Worm (Caenorhabditis elegans) whole organism, early embryonic: ENCODE data around the gene F58B4.3.

Source experiments
- B0310.2 ChIP-seq: sonication (generic microtip); optimal IDR thresholded peaks from 2 replicates; lab custom pipeline; 2016; ENCODE audit warnings: mild to moderate bottlenecking, missing genetic modification characterization, missing compliant biosample characterization
- F13C5.2 ChIP-seq: sonication (generic microtip); optimal IDR thresholded peaks from 2 replicates; lab custom pipeline; 2017; ENCODE audit warnings: mild to moderate bottlenecking, missing genetic modification characterization, inconsistent platforms, missing compliant biosample characterization
- ama-1 ChIP-seq: fragments of 150-350 bp; optimal IDR thresholded peaks from 2 replicates; lab custom pipeline; 2014
- ets-7 ChIP-seq: sonication (generic microtip); optimal IDR thresholded peaks from 2 replicates; lab custom pipeline; 2016; ENCODE audit warnings: missing genotype, missing genetic modification characterization, missing compliant biosample characterization
- pes-1 ChIP-seq: fragments of 200-800 bp; sonication (Bioruptor generic); IDR thresholded peaks from 2 replicates; pipeline ENCODE4 v1.3.6; 2022; ENCODE audit warnings: missing genetic modification reagents, missing genetic modification characterization, missing compliant biosample characterization

- no peak for TF ChIP-seq ama-1
- no peak for TF ChIP-seq F13C5.2 (tag; lab: Kevin White, UChicago)
- TF ChIP-seq pes-1 (GFP tag; lab: Robert Waterston, UW), result no peak
- TF ChIP-seq B0310.2 (tag; lab: Kevin White, UChicago), result no peak
- no peak for TF ChIP-seq ets-7
These were observed 40.6 kb upstream of the F58B4.3 start, which contains the start of gene F32D8.11 for ce11 chrV:10889036-10889435.
